Fruit fly (Drosophila melanogaster) Kc167 (cell line): ENCODE measurements around the gene CG32767.

Experiments used
- Myc ChIP-seq: fragments of >200 bp; optimal IDR thresholded peaks from 2 replicates; lab custom pipeline; 2017; ENCODE audit warnings: missing external identifiers
- psq ChIP-seq: fragments of >200 bp; optimal IDR thresholded peaks from 2 replicates; lab custom pipeline; 2017; ENCODE audit warnings: missing external identifiers
- ttk ChIP-seq: sonication (Bioruptor generic); optimal IDR thresholded peaks from 2 replicates; lab custom pipeline; 2017; ENCODE audit warnings: missing external identifiers

DNA sequence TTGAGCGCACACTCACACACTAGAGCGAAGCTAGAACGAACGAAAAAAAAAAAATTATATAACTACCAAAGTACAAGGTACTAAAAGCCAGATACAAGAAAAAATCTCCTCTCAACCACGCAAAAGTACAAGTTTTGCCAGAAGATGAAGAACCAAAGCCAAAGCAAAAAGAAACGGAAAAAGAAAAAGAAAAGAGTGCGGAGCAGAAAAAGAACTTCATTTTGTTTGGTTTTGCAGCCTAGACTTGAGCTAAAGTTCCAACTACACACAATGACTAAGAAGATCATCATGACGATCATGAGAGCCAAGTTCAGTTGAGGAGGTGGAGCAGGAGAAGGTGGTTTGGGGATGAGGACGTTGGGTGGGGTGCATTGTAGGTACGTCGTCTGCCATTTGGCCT lies 33.5 kb downstream of the CG32767 start:
- TF ChIP-seq psq (no peak), ttk (no peak), Myc (lab: Kevin White, UChicago) (no peak)
